Fruit fly (Drosophila melanogaster) whole organism, embryonic: ENCODE results near the gene CG14339.

Experiments
- Aef1 ChIP-seq: fragments of 200-800 bp; sonication (Bioruptor generic); IDR thresholded peaks from 3 replicates; pipeline ENCODE4 v1.3.6; 2022; ENCODE audit warnings: missing biosample characterization, missing genetic modification characterization
- Blimp-1 ChIP-seq: fragments of 200-800 bp; sonication (Bioruptor generic); optimal IDR thresholded peaks from 3 replicates; lab custom pipeline; 2018; ENCODE audit warnings: missing biosample characterization, missing genetic modification characterization, mild to moderate bottlenecking, moderate library complexity, missing genetic modification reagents
- CG10147 ChIP-seq: fragments of 200-800 bp; sonication (Bioruptor generic); optimal IDR thresholded peaks from 2 replicates; lab custom pipeline; 2019; ENCODE audit warnings: missing biosample characterization, mild to moderate bottlenecking, missing genetic modification characterization, moderate library complexity
- CG10431 ChIP-seq: fragments of 200-800 bp; sonication (Bioruptor generic); optimal IDR thresholded peaks from 3 replicates; lab custom pipeline; 2018; ENCODE audit warnings: missing biosample characterization, mild to moderate bottlenecking, missing genetic modification characterization
- CG15073 ChIP-seq: fragments of 200-800 bp; sonication (Bioruptor generic); optimal IDR thresholded peaks from 2 replicates; lab custom pipeline; 2016; ENCODE audit warnings: missing biosample characterization, missing genetic modification characterization
- CG15479 ChIP-seq: fragments of 200-800 bp; sonication (Bioruptor generic); optimal IDR thresholded peaks from 3 replicates; lab custom pipeline; 2019; ENCODE audit warnings: missing biosample characterization, mild to moderate bottlenecking, missing genetic modification characterization, moderate library complexity
- CG2129 ChIP-seq: fragments of 200-800 bp; sonication (Bioruptor generic); IDR thresholded peaks from 2 replicates; pipeline ENCODE4 v1.3.6; 2022; ENCODE audit warnings: missing biosample characterization, missing genetic modification characterization; ENCODE audit not compliant: partially characterized antibody
- CG2199 ChIP-seq: fragments of 200-800 bp; sonication (Bioruptor generic); IDR thresholded peaks from 3 replicates; pipeline ENCODE4 v1.3.6; 2022; ENCODE audit warnings: missing biosample characterization, missing genetic modification characterization
- CG30431 ChIP-seq: fragments of 200-800 bp; sonication (Bioruptor generic); optimal IDR thresholded peaks from 2 replicates; lab custom pipeline; 2017; ENCODE audit warnings: missing biosample characterization, missing genetic modification characterization
- CG3407 ChIP-seq: fragments of 200-800 bp; sonication (Bioruptor generic); optimal IDR thresholded peaks from 2 replicates; lab custom pipeline; 2018; ENCODE audit warnings: missing biosample characterization, mild to moderate bottlenecking, missing genetic modification characterization
- CG42726 ChIP-seq: fragments of 200-800 bp; sonication (Bioruptor generic); IDR thresholded peaks from 2 replicates; pipeline ENCODE4 v1.3.6; 2022; ENCODE audit warnings: missing biosample characterization, missing genetic modification characterization; ENCODE audit not compliant: partially characterized antibody
- CG5180 ChIP-seq: fragments of 200-800 bp; sonication (Bioruptor generic); optimal IDR thresholded peaks from 3 replicates; lab custom pipeline; 2017; ENCODE audit warnings: missing biosample characterization, missing genetic modification characterization, mild to moderate bottlenecking, moderate library complexity, missing genetic modification reagents
- CG6175 ChIP-seq: fragments of 200-800 bp; sonication (Bioruptor generic); IDR thresholded peaks from 3 replicates; pipeline ENCODE4 v1.3.6; 2022; ENCODE audit warnings: missing biosample characterization, missing genetic modification characterization
- CG6272 ChIP-seq: fragments of 200-800 bp; sonication (Bioruptor generic); IDR thresholded peaks from 2 replicates; pipeline ENCODE4 v1.3.6; 2022; ENCODE audit warnings: missing biosample characterization, missing genetic modification characterization
- CG7963 ChIP-seq: fragments of 200-800 bp; sonication (Bioruptor generic); IDR thresholded peaks from 3 replicates; pipeline ENCODE4 v1.3.6; 2022; ENCODE audit warnings: missing biosample characterization, missing genetic modification characterization; ENCODE audit not compliant: partially characterized antibody
- CG8478 ChIP-seq: fragments of >200 bp; optimal IDR thresholded peaks from 2 replicates; lab custom pipeline; 2018
- CG8765 ChIP-seq: fragments of 200-800 bp; sonication (Bioruptor generic); IDR thresholded peaks from 2 replicates; pipeline ENCODE4 v1.3.6; 2022; ENCODE audit warnings: missing biosample characterization, missing genetic modification characterization
- D ChIP-seq, 2 experiments: fragments of 200-800 bp in 1 of 2; fragments of >200 bp in 1 of 2; sonication (Bioruptor generic) in 1 of 2; optimal IDR thresholded peaks; 2 replicates in 1 of 2; 3 replicates in 1 of 2; lab custom pipeline; 2017; ENCODE audit warnings: mild to moderate bottlenecking in 1 of 2, missing biosample characterization in 1 of 2, missing genetic modification characterization in 1 of 2, missing genetic modification reagents in 1 of 2
- Doc3 ChIP-seq: fragments of 200-800 bp; sonication (Bioruptor generic); IDR thresholded peaks from 3 replicates; pipeline ENCODE4 v1.3.6; 2022; ENCODE audit warnings: missing biosample characterization, missing genetic modification characterization; ENCODE audit not compliant: partially characterized antibody
- Elba2 ChIP-seq: fragments of 200-800 bp; sonication (Bioruptor generic); optimal IDR thresholded peaks from 3 replicates; lab custom pipeline; 2016; ENCODE audit warnings: missing biosample characterization, missing genetic modification characterization
- HLH4C ChIP-seq: fragments of 200-800 bp; sonication (Bioruptor generic); IDR thresholded peaks from 3 replicates; pipeline ENCODE4 v1.3.6; 2022; ENCODE audit warnings: missing biosample characterization, missing genetic modification characterization; ENCODE audit not compliant: partially characterized antibody
- Hsf ChIP-seq: fragments of 200-800 bp; sonication (Bioruptor generic); optimal IDR thresholded peaks from 3 replicates; lab custom pipeline; 2016; ENCODE audit warnings: missing biosample characterization, missing genetic modification characterization
- Lim3 ChIP-seq: fragments of 200-800 bp; sonication (Bioruptor generic); IDR thresholded peaks from 2 replicates; pipeline ENCODE4 v1.3.6; 2022; ENCODE audit warnings: missing biosample characterization, missing genetic modification characterization
- Mad ChIP-seq: fragments of 200-800 bp; sonication (Bioruptor generic); optimal IDR thresholded peaks from 2 replicates; lab custom pipeline; 2016; ENCODE audit warnings: missing biosample characterization, missing genetic modification characterization
- Sry-δ ChIP-seq: fragments of 200-800 bp; sonication (Bioruptor generic); optimal IDR thresholded peaks from 2 replicates; lab custom pipeline; 2016; ENCODE audit warnings: missing biosample characterization, missing genetic modification characterization
- Taf1 ChIP-seq: fragments of 200-800 bp; sonication (Bioruptor generic); IDR thresholded peaks from 2 replicates; pipeline ENCODE4 v1.3.6; 2022; ENCODE audit warnings: missing biosample characterization, missing genetic modification characterization
- Xrp1 ChIP-seq: fragments of 200-800 bp; sonication (Bioruptor generic); IDR thresholded peaks from 2 replicates; pipeline ENCODE4 v1.3.6; 2022; ENCODE audit warnings: missing biosample characterization, missing genetic modification characterization
- ac ChIP-seq: fragments of 200-800 bp; sonication (Bioruptor generic); optimal IDR thresholded peaks from 3 replicates; lab custom pipeline; 2017; ENCODE audit warnings: missing biosample characterization, mild to moderate bottlenecking, missing genetic modification characterization
- bab2 ChIP-seq: fragments of 200-800 bp; sonication (Bioruptor generic); optimal IDR thresholded peaks from 2 replicates; lab custom pipeline; 2016; ENCODE audit warnings: missing biosample characterization, missing genetic modification characterization
- cas ChIP-seq: fragments of 200-800 bp; sonication (Bioruptor generic); IDR thresholded peaks from 2 replicates; pipeline ENCODE4 v1.3.6; 2022; ENCODE audit warnings: missing biosample characterization, missing genetic modification characterization
- caup ChIP-seq: fragments of 200-800 bp; sonication (Bioruptor generic); optimal IDR thresholded peaks from 3 replicates; lab custom pipeline; 2017; ENCODE audit warnings: missing biosample characterization, mild to moderate bottlenecking, missing genetic modification characterization, moderate library complexity; ENCODE audit not compliant: severe bottlenecking
- cg ChIP-seq: fragments of 200-800 bp; sonication (Bioruptor generic); optimal IDR thresholded peaks from 3 replicates; lab custom pipeline; 2019; ENCODE audit warnings: missing biosample characterization, mild to moderate bottlenecking, missing genetic modification characterization, moderate library complexity
- disco-r ChIP-seq: fragments of 200-800 bp; sonication (Bioruptor generic); optimal IDR thresholded peaks from 2 replicates; lab custom pipeline; 2016; ENCODE audit warnings: missing biosample characterization, missing genetic modification characterization
- fd102C ChIP-seq: fragments of 200-800 bp; sonication (Bioruptor generic); optimal IDR thresholded peaks from 2 replicates; lab custom pipeline; 2018; ENCODE audit warnings: missing biosample characterization, mild to moderate bottlenecking, missing genetic modification characterization, moderate library complexity
- fd96Cb ChIP-seq: fragments of 200-800 bp; sonication (Bioruptor generic); optimal IDR thresholded peaks from 2 replicates; lab custom pipeline; 2018; ENCODE audit warnings: missing biosample characterization, mild to moderate bottlenecking, missing genetic modification characterization, moderate library complexity
- ftz-f1 ChIP-seq: fragments of 200-800 bp; sonication (Bioruptor generic); optimal IDR thresholded peaks from 2 replicates; lab custom pipeline; 2016; ENCODE audit warnings: missing biosample characterization, missing genetic modification characterization
- grn ChIP-seq: fragments of 200-800 bp; sonication (Bioruptor generic); optimal IDR thresholded peaks from 3 replicates; lab custom pipeline; 2017; ENCODE audit warnings: missing biosample characterization, missing genetic modification characterization
- hth ChIP-seq: fragments of >200 bp; optimal IDR thresholded peaks from 2 replicates; lab custom pipeline; 2017; ENCODE audit warnings: inconsistent platforms
- insv ChIP-seq, 2 experiments: fragments of 200-800 bp; sonication (Bioruptor generic); optimal IDR thresholded peaks; 3 replicates each; lab custom pipeline; 2016 to 2018; ENCODE audit warnings: missing biosample characterization in 2 of 2, missing genetic modification characterization in 2 of 2
- jigr1 ChIP-seq: fragments of 200-800 bp; sonication (Bioruptor generic); IDR thresholded peaks from 3 replicates; pipeline ENCODE4 v1.3.6; 2022; ENCODE audit warnings: missing biosample characterization, missing genetic modification characterization
- lilli ChIP-seq: fragments of 200-800 bp; sonication (Bioruptor generic); optimal IDR thresholded peaks from 3 replicates; lab custom pipeline; 2016; ENCODE audit warnings: missing biosample characterization, missing genetic modification characterization
- mam ChIP-seq: fragments of 200-800 bp; sonication (Bioruptor generic); optimal IDR thresholded peaks from 3 replicates; lab custom pipeline; 2016; ENCODE audit warnings: missing biosample characterization, missing genetic modification characterization
- odd ChIP-seq: fragments of 200-800 bp; sonication (Bioruptor generic); optimal IDR thresholded peaks from 2 replicates; lab custom pipeline; 2017; ENCODE audit warnings: missing biosample characterization, mild to moderate bottlenecking, missing genetic modification characterization
- pfk ChIP-seq: fragments of 200-800 bp; sonication (Bioruptor generic); optimal IDR thresholded peaks from 2 replicates; lab custom pipeline; 2018; ENCODE audit warnings: missing biosample characterization, mild to moderate bottlenecking, missing genetic modification characterization, moderate library complexity
- pita ChIP-seq: fragments of 200-800 bp; sonication (Bioruptor generic); optimal IDR thresholded peaks from 2 replicates; lab custom pipeline; 2017; ENCODE audit warnings: missing biosample characterization, mild to moderate bottlenecking, missing genetic modification characterization
- prd ChIP-seq, 3 experiments: fragments of >200 bp in 2 of 3; fragments of 200-800 bp in 1 of 3; sonication (Bioruptor generic) in 1 of 3; optimal IDR thresholded peaks in 2 of 3; IDR thresholded peaks in 1 of 3; 2 replicates in 2 of 3; 3 replicates in 1 of 3; pipeline versions ENCODE4 v1.3.6 to Lab custom; 2017 to 2022; ENCODE audit warnings: missing biosample characterization in 1 of 3, missing genetic modification characterization in 1 of 3
- sc ChIP-seq, 3 experiments: fragments of >200 bp in 2 of 3; fragments of 200-800 bp in 1 of 3; sonication (Bioruptor generic) in 1 of 3; optimal IDR thresholded peaks; 2 replicates in 2 of 3; 3 replicates in 1 of 3; lab custom pipeline; 2017; ENCODE audit warnings: mild to moderate bottlenecking in 1 of 3, missing biosample characterization in 1 of 3, missing genetic modification characterization in 1 of 3, missing genetic modification reagents in 1 of 3
- sob ChIP-seq: fragments of 200-800 bp; sonication (Bioruptor generic); IDR thresholded peaks from 2 replicates; pipeline ENCODE4 v1.3.6; 2022; ENCODE audit warnings: missing biosample characterization, missing genetic modification characterization
- tll ChIP-seq, 2 experiments: fragments of 200-800 bp in 1 of 2; fragments of >200 bp in 1 of 2; sonication (Bioruptor generic) in 1 of 2; optimal IDR thresholded peaks; 2 replicates each; lab custom pipeline; 2017 to 2019; ENCODE audit warnings: missing biosample characterization in 2 of 2, missing genetic modification characterization in 2 of 2, mild to moderate bottlenecking in 1 of 2, moderate library complexity in 1 of 2
- yki ChIP-seq: fragments of >200 bp; optimal IDR thresholded peaks from 3 replicates; lab custom pipeline; 2018
- zen ChIP-seq: fragments of 200-800 bp; sonication (Bioruptor generic); optimal IDR thresholded peaks from 3 replicates; lab custom pipeline; 2018; ENCODE audit warnings: missing biosample characterization, mild to moderate bottlenecking, missing genetic modification characterization, moderate library complexity

The CG14339 gene

dm6 chr2L:1068004-1068403 lies 40.3 kb upstream of the CG14339 start (continued):
- no peak for TF ChIP-seq CG6272 (GFP tag; lab: Robert Waterston, UW)
- no peak for TF ChIP-seq cas (GFP tag; lab: Robert Waterston, UW)
- TF ChIP-seq CG10431 = no peak
- no peak for TF ChIP-seq Hsf (GFP tag; lab: Kevin White, UChicago)
- no peak for TF ChIP-seq caup
- TF ChIP-seq odd = peak; percentile 16
- no peak for TF ChIP-seq mam (GFP tag; lab: Kevin White, UChicago)
- TF ChIP-seq yki (lab: Kevin White, UChicago) = no peak
- TF ChIP-seq Elba2 (GFP tag; lab: Kevin White, UChicago) = no peak
- peak; percentile 29 for TF ChIP-seq grn
- peak; percentile 2 for TF ChIP-seq cg
- no peak for TF ChIP-seq hth (lab: Kevin White, UChicago)
- TF ChIP-seq Sry-δ = no peak
- TF ChIP-seq Lim3 (GFP tag; lab: Robert Waterston, UW) = no peak
- no peak for TF ChIP-seq CG5180 (GFP tag; lab: Kevin White, UChicago)
- TF ChIP-seq CG2129 (GFP tag; lab: Robert Waterston, UW) = no peak
- no peak for TF ChIP-seq bab2 (GFP tag; lab: Kevin White, UChicago)
- TF ChIP-seq CG7963 (GFP tag; lab: Robert Waterston, UW) = no peak
- TF ChIP-seq prd (optimal IDR thresholded peaks at IDR 0.05; lab: Kevin White, UChicago) = no peak
- TF ChIP-seq prd (GFP tag; IDR thresholded peaks at IDR 0.05; lab: Robert Waterston, UW) = peak; percentile 13; the same call in 1 of the 3 replicates
- TF ChIP-seq ftz-f1 (GFP tag; lab: Kevin White, UChicago) = no peak
- TF ChIP-seq zen = peak; percentile 65
- TF ChIP-seq Xrp1 (GFP tag; lab: Robert Waterston, UW) = 0 out of 2 replicates have a peak, but pooled peaks have one; percentile 3
- peak in 1 of 2 experiments; percentile 34 for TF ChIP-seq insv (GFP tag; optimal IDR thresholded peaks at IDR 0.05; lab: Kevin White, UChicago)
- no peak for TF ChIP-seq pita (GFP tag; lab: Kevin White, UChicago)
- TF ChIP-seq CG8765 = no peak
- no peak for TF ChIP-seq disco-r
- TF ChIP-seq CG42726 = no peak
- TF ChIP-seq ac = peak; percentile 4
- no peak for TF ChIP-seq fd102C (GFP tag; lab: Kevin White, UChicago)
- peak; percentile 82 for TF ChIP-seq D (optimal IDR thresholded peaks at IDR 0.05; lab: Kevin White, UChicago)
- no peak for TF ChIP-seq D (GFP tag; optimal IDR thresholded peaks at IDR 0.05; lab: Kevin White, UChicago)
- TF ChIP-seq Blimp-1 = no peak
- no peak for TF ChIP-seq HLH4C
- no peak for TF ChIP-seq Taf1 (GFP tag; lab: Robert Waterston, UW)
- peak in 1 of 2 experiments; percentile 75 for TF ChIP-seq tll (GFP tag; optimal IDR thresholded peaks at IDR 0.05; lab: Kevin White, UChicago)

- no peak for TF ChIP-seq pfk (GFP tag; lab: Kevin White, UChicago)
- TF ChIP-seq Aef1 (GFP tag; lab: Robert Waterston, UW) = no peak
- TF ChIP-seq CG10147 (GFP tag; lab: Kevin White, UChicago) = no peak
- no peak for TF ChIP-seq CG2199
- peak; percentile 20 for TF ChIP-seq zen
- TF ChIP-seq Mad = no peak
- TF ChIP-seq CG30431 = no peak
- no peak for TF ChIP-seq sob
- no peak for TF ChIP-seq jigr1
- no peak for TF ChIP-seq CG15073 (GFP tag; lab: Kevin White, UChicago)
- no peak for TF ChIP-seq fd96Cb (tag; lab: Kevin White, UChicago)
- TF ChIP-seq CG3407 (GFP tag; lab: Kevin White, UChicago) = peak; percentile 91
- no peak for TF ChIP-seq CG8478 (lab: Kevin White, UChicago)
- TF ChIP-seq Hsf (GFP tag; lab: Kevin White, UChicago) = no peak
- no peak for TF ChIP-seq sc (optimal IDR thresholded peaks at IDR 0.05; lab: Kevin White, UChicago)
- no peak for TF ChIP-seq sc (GFP tag; optimal IDR thresholded peaks at IDR 0.05; lab: Kevin White, UChicago)
- TF ChIP-seq CG15479 = peak; percentile 86
- no peak for TF ChIP-seq Doc3
- TF ChIP-seq lilli (GFP tag; lab: Kevin White, UChicago) = no peak
- no peak for TF ChIP-seq CG6175 (GFP tag; lab: Robert Waterston, UW)
These were observed 39.7 kb upstream of the CG14339 start for dm6 chr2L:1068517-1069107.
